Fruit fly (Drosophila melanogaster): ENCODE measurements around the gene asl.

asl gene

DNA sequence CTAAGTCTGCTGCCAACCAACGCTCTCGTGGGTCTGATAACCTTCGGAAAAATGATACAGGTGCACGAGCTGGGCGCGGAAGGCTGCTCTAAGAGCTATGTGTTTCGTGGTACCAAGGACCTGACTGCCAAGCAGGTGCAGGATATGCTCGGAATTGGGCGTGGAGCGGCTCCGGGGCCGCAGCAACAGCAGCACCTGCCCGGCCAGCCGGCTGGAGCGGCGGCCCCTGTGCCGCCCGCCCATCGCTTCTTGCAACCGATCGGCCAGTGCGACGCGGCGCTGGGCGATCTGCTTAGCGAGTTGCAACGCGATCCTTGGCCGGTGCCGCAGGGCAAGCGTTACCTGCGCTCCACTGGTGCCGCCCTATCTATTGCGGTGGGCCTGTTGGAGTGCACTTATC, 43.6 kb upstream of the asl start:
- TF ChIP-seq Sox15 (GFP tag; optimal IDR thresholded peaks at IDR 0.05) (no peak), Gug (GFP tag; IDR thresholded peaks at IDR 0.05) (no peak), pdm3 (GFP tag; optimal IDR thresholded peaks at IDR 0.05) (no peak), salr (GFP tag; optimal IDR thresholded peaks at IDR 0.05) (no peak), CG11294 (GFP tag; IDR thresholded peaks at IDR 0.05) (no peak), eg (GFP tag; IDR thresholded peaks at IDR 0.05) (no peak), CG6163 (GFP tag; IDR thresholded peaks at IDR 0.05) (no peak), fd59A (GFP tag; optimal IDR thresholded peaks at IDR 0.05) (no peak), Hr39 (GFP tag; optimal IDR thresholded peaks at IDR 0.05) (no peak), CG6854 (GFP tag; optimal IDR thresholded peaks at IDR 0.05) (no peak), vri (GFP tag; optimal IDR thresholded peaks at IDR 0.05) (no peak), fkh (GFP tag; optimal IDR thresholded peaks at IDR 0.05) (no peak), dsx (GFP tag; optimal IDR thresholded peaks at IDR 0.05; ENCODE audit: poor library complexity, severe bottlenecking) (no peak), CG6276 (GFP tag; optimal IDR thresholded peaks at IDR 0.05) (no peak), CG7368 (GFP tag; optimal IDR thresholded peaks at IDR 0.05) (no peak), CG8319 (GFP tag; optimal IDR thresholded peaks at IDR 0.05) (no peak), CG34406 (GFP tag; optimal IDR thresholded peaks at IDR 0.05) (no peak), OdsH (GFP tag; optimal IDR thresholded peaks at IDR 0.05) (no peak)

DNA sequence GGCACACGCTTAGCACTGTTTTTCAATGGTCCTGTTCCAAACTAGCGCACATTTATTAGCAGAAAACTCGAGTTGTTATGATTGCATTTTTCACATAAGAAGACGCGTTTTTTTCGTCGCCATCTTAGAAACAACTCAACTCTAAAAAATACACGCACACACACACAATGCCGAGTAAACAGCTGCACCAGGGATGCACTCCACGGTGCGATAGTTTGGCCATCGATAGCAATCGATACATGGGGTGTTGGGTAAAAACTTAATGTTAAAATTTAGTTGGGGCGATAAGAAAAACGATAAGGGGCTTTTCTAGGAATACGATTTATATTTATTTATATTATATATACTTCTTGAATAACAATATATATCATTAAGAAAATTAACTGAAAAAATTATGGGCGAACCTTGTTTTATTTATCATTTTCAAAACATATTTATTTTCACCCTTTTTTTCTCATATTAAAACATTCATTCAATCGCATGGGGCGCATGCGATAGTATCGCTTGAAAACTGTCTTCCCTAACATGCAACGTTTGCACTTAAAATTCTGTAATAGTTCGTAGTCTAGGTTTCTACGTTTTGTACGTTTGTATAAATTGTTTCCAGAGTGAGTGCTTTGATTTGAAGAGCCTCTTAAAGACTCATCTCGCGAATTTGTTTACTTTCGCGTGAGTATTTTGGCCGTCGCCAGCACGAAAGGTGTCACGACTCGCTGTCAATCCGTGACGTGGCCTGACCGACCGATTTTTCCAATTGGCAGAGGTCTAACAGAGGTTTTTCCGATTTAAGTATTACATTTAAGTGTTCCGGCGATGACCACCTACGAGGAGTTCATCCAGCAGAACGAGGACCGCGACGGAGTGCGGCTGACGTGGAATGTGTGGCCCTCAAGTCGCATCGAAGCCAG, 42.5 kb upstream of the asl start, which contains the start of the genes MTA1-like and Sec23:
MTA1-like (minus strand) TSS at position 170 of the 908 bp plus-strand sequence.
Sec23 (plus strand) TSS at position 497 of the 908 bp plus-strand sequence.
- TF ChIP-seq topi (GFP tag; optimal IDR thresholded peaks at IDR 0.05), result peak; percentile 40
- peak; percentile 77 for TF ChIP-seq CG10631 (GFP tag; optimal IDR thresholded peaks at IDR 0.05)
- TF ChIP-seq CG31627 (GFP tag; optimal IDR thresholded peaks at IDR 0.05), result peak; percentile 65
- peak; percentile 18 for TF ChIP-seq fd59A (GFP tag; optimal IDR thresholded peaks at IDR 0.05)
- TF ChIP-seq CG10669 (GFP tag; optimal IDR thresholded peaks at IDR 0.05), result peak; percentile 21
- peak; percentile 73 for TF ChIP-seq esn (GFP tag; optimal IDR thresholded peaks at IDR 0.05)
- peak; percentile 58 for TF ChIP-seq lz (GFP tag; optimal IDR thresholded peaks at IDR 0.05)
- TF ChIP-seq fkh (GFP tag; optimal IDR thresholded peaks at IDR 0.05), result peak; percentile 91
- peak; percentile 49 for TF ChIP-seq CG11902 (GFP tag; optimal IDR thresholded peaks at IDR 0.05)
- TF ChIP-seq vri (GFP tag; optimal IDR thresholded peaks at IDR 0.05), result peak; percentile 28
- peak; percentile 49 for TF ChIP-seq CG3919 (GFP tag; optimal IDR thresholded peaks at IDR 0.05)
- TF ChIP-seq CG11762 (GFP tag; optimal IDR thresholded peaks at IDR 0.05; ENCODE audit: insufficient read depth), result peak; percentile 29
- no peak for TF ChIP-seq Sox14 (GFP tag; optimal IDR thresholded peaks at IDR 0.05)
- TF ChIP-seq CG8119 (GFP tag; IDR thresholded peaks at IDR 0.05), result no peak
- TF ChIP-seq CG6808 (GFP tag; optimal IDR thresholded peaks at IDR 0.05), result no peak
- peak; percentile 62 for TF ChIP-seq Ets21C (GFP tag; optimal IDR thresholded peaks at IDR 0.05)
- TF ChIP-seq dac (GFP tag; optimal IDR thresholded peaks at IDR 0.05), result no peak
- 0 out of 3 replicates have a peak, but pooled peaks have one; percentile 38 for TF ChIP-seq eg (GFP tag; IDR thresholded peaks at IDR 0.05)
- TF ChIP-seq Sox15 (GFP tag; optimal IDR thresholded peaks at IDR 0.05), result peak; percentile 43
- TF ChIP-seq Hr38 (GFP tag; optimal IDR thresholded peaks at IDR 0.05), result no peak
- no peak for TF ChIP-seq Eip93F (GFP tag; optimal IDR thresholded peaks at IDR 0.05)
- no peak for TF ChIP-seq Blimp-1 (GFP tag; optimal IDR thresholded peaks at IDR 0.05)
- no peak for TF ChIP-seq CG9139 (GFP tag; optimal IDR thresholded peaks at IDR 0.05)
- TF ChIP-seq salr (GFP tag; optimal IDR thresholded peaks at IDR 0.05), result peak; percentile 35 to 59
- TF ChIP-seq CG4318 (GFP tag; optimal IDR thresholded peaks at IDR 0.05), result no peak
- TF ChIP-seq cyc (GFP tag; optimal IDR thresholded peaks at IDR 0.05), result peak; percentile 51
- peak; percentile 54 for TF ChIP-seq CG3032 (tag; optimal IDR thresholded peaks at IDR 0.05)
- TF ChIP-seq Eip78C (GFP tag), result peak; percentile 57
- peak; percentile 58 for TF ChIP-seq Sox102F (GFP tag; optimal IDR thresholded peaks at IDR 0.05)
- TF ChIP-seq Hr39 (GFP tag; optimal IDR thresholded peaks at IDR 0.05), result peak; percentile 68
- peak; percentile 48 for TF ChIP-seq dsx (GFP tag; optimal IDR thresholded peaks at IDR 0.05; ENCODE audit: poor library complexity, severe bottlenecking)
- peak; percentile 34 for TF ChIP-seq net (GFP tag; optimal IDR thresholded peaks at IDR 0.05)
- peak; percentile 44 for TF ChIP-seq Met (GFP tag; optimal IDR thresholded peaks at IDR 0.05)
- TF ChIP-seq Eip75B (GFP tag; optimal IDR thresholded peaks at IDR 0.05), result no peak
- TF ChIP-seq CG1621 (tag; optimal IDR thresholded peaks at IDR 0.05), result no peak
- TF ChIP-seq CG6276 (GFP tag; optimal IDR thresholded peaks at IDR 0.05), result no peak
- TF ChIP-seq CG34406 (GFP tag; optimal IDR thresholded peaks at IDR 0.05), result peak; percentile 50
- no peak for TF ChIP-seq spab (GFP tag; optimal IDR thresholded peaks at IDR 0.05)
- no peak for TF ChIP-seq CG7368 (GFP tag; optimal IDR thresholded peaks at IDR 0.05)
- TF ChIP-seq svp (GFP tag), result peak; percentile 88
